Fruit fly (Drosophila melanogaster): Measurements from ENCODE around the gene Rh5.
A peak's percentile ranks its signal among the peaks of the same experiment; 100 is the strongest.

The Rh5 gene

dm6 chr2L:12007853-12008252 lies at the start of gene Rh5:
TSS of gene Rh5 (plus strand) at chr2L:12008153.
- no peak for TF ChIP-seq noc (tag; optimal IDR thresholded peaks at IDR 0.05)

- no peak for TF ChIP-seq noc (tag; optimal IDR thresholded peaks at IDR 0.05)
Observed at dm6 chr2L:11958729-11959128, 49.2 kb upstream of the Rh5 start.

- no peak for TF ChIP-seq noc (tag; optimal IDR thresholded peaks at IDR 0.05)
Observed at dm6 chr2L:11960909-11961308, 47.0 kb upstream of the Rh5 start.

dm6 chr2L:11963422-11964322 lies 44.3 kb upstream of the Rh5 start:
- TF ChIP-seq noc (tag; optimal IDR thresholded peaks at IDR 0.05): no peak

- no peak for TF ChIP-seq noc (tag; optimal IDR thresholded peaks at IDR 0.05)
Observed at dm6 chr2L:11965610-11966594, 42.1 kb upstream of the Rh5 start.

- TF ChIP-seq noc (tag; optimal IDR thresholded peaks at IDR 0.05): no peak
Observed at dm6 chr2L:11968581-11969272, 39.2 kb upstream of the Rh5 start.

- TF ChIP-seq noc (tag; optimal IDR thresholded peaks at IDR 0.05): no peak
Observed at dm6 chr2L:11969424-11969823, 38.5 kb upstream of the Rh5 start.

dm6 chr2L:11970343-11970742 lies 37.6 kb upstream of the Rh5 start:
- no peak for TF ChIP-seq noc (tag; optimal IDR thresholded peaks at IDR 0.05)

- TF ChIP-seq noc (tag; optimal IDR thresholded peaks at IDR 0.05): peak; percentile 63
Observed at dm6 chr2L:11970853-11971397, 37.0 kb upstream of the Rh5 start.

dm6 chr2L:11973145-11973738 lies 34.7 kb upstream of the Rh5 start:
- no peak for TF ChIP-seq noc (tag; optimal IDR thresholded peaks at IDR 0.05)

dm6 chr2L:11976955-11977354 lies 31.0 kb upstream of the Rh5 start:
- no peak for TF ChIP-seq noc (tag; optimal IDR thresholded peaks at IDR 0.05)

- TF ChIP-seq noc (tag; optimal IDR thresholded peaks at IDR 0.05): no peak
Observed at dm6 chr2L:11977721-11978120, 30.2 kb upstream of the Rh5 start.

dm6 chr2L:11980075-11980474 lies 27.9 kb upstream of the Rh5 start:
- TF ChIP-seq noc (tag; optimal IDR thresholded peaks at IDR 0.05): no peak

- TF ChIP-seq noc (tag; optimal IDR thresholded peaks at IDR 0.05): no peak
Observed at dm6 chr2L:11981210-11981609, 26.7 kb upstream of the Rh5 start, which contains the start of gene CG16965. TSS of gene CG16965 (plus strand) at chr2L:11981591.

dm6 chr2L:11987945-11988344 lies 20.0 kb upstream of the Rh5 start, which contains the start of the genes CG6686 and CG34163:
TSS of gene CG6686 (minus strand) at chr2L:11988039.
TSS of gene CG34163 (plus strand) at chr2L:11988270.
- TF ChIP-seq noc (tag; optimal IDR thresholded peaks at IDR 0.05): no peak
